Fruit fly (Drosophila melanogaster): ENCODE measurements around the gene CG15459.

The CG15459 gene

dm6 chrX:20436866-20437265 is 23.5 kb upstream of the CG15459 start (continued):
- TF ChIP-seq chinmo (GFP tag; IDR thresholded peaks at IDR 0.05; ENCODE audit: partially characterized antibody) (0 out of 4 replicates have a peak, but pooled peaks have one; percentile 40), CrebB (tag; optimal IDR thresholded peaks at IDR 0.05) (no peak), ewg (GFP tag; optimal IDR thresholded peaks at IDR 0.05) (peak; percentile 20), Sin3A (optimal IDR thresholded peaks at IDR 0.05) (no peak), CG3281 (GFP tag; optimal IDR thresholded peaks at IDR 0.05) (no peak), pho (GFP tag; optimal IDR thresholded peaks at IDR 0.05) (no peak), Jarid2 (GFP tag; optimal IDR thresholded peaks at IDR 0.05) (no peak), Hr51 (GFP tag; optimal IDR thresholded peaks at IDR 0.05) (no peak), CG17802 (tag; optimal IDR thresholded peaks at IDR 0.05) (no peak), CG15601 (tag; optimal IDR thresholded peaks at IDR 0.05) (no peak), CG12744 (GFP tag; optimal IDR thresholded peaks at IDR 0.05) (no peak), CG32772 (GFP tag; IDR thresholded peaks at IDR 0.05) (no peak), BtbVII (GFP tag; optimal IDR thresholded peaks at IDR 0.05) (no peak), CHES-1-like (GFP tag; optimal IDR thresholded peaks at IDR 0.05) (no peak), CG2129 (GFP tag; IDR thresholded peaks at IDR 0.05; ENCODE audit: partially characterized antibody) (no peak), CG10209 (GFP tag; optimal IDR thresholded peaks at IDR 0.05) (no peak), row (GFP tag; IDR thresholded peaks at IDR 0.05) (no peak), Dek (tag; optimal IDR thresholded peaks at IDR 0.05) (no peak), cg (GFP tag; optimal IDR thresholded peaks at IDR 0.05) (peak; percentile 63), Fer3 (tag; optimal IDR thresholded peaks at IDR 0.05) (no peak), CG7786 (GFP tag; optimal IDR thresholded peaks at IDR 0.05) (no peak), Hmr (GFP tag; optimal IDR thresholded peaks at IDR 0.05) (no peak), CG7372 (GFP tag; IDR thresholded peaks at IDR 0.05) (no peak), CG10321 (GFP tag; IDR thresholded peaks at IDR 0.05) (peak; percentile 50; the same call in 1 of the 2 replicates), kah (GFP tag; optimal IDR thresholded peaks at IDR 0.05) (no peak), Meics (GFP tag; optimal IDR thresholded peaks at IDR 0.05) (no peak), gfzf (GFP tag; optimal IDR thresholded peaks at IDR 0.05) (no peak), ara (GFP tag; IDR thresholded peaks at IDR 0.05) (no peak), Nf-YC (tag; optimal IDR thresholded peaks at IDR 0.05) (peak; percentile 29), CG1792 (GFP tag; optimal IDR thresholded peaks at IDR 0.05) (no peak), CG17612 (GFP tag; IDR thresholded peaks at IDR 0.05) (no peak), Doc2 (GFP tag; IDR thresholded peaks at IDR 0.05) (no peak), Adf1 (GFP tag; IDR thresholded peaks at IDR 0.05) (peak; percentile 61), Ssrp (tag; optimal IDR thresholded peaks at IDR 0.05) (no peak), Mad (GFP tag; optimal IDR thresholded peaks at IDR 0.05) (no peak), HLH4C (GFP tag; IDR thresholded peaks at IDR 0.05; ENCODE audit: partially characterized antibody) (no peak), kni (GFP tag; optimal IDR thresholded peaks at IDR 0.05) (no peak), CG8388 (GFP tag; optimal IDR thresholded peaks at IDR 0.05) (no peak), her (GFP tag; optimal IDR thresholded peaks at IDR 0.05) (no peak), CG15269 (tag; optimal IDR thresholded peaks at IDR 0.05) (no peak), br (optimal IDR thresholded peaks at IDR 0.05) (no peak), ftz-f1 (GFP tag; optimal IDR thresholded peaks at IDR 0.05) (peak; percentile 49), CG8281 (tag; optimal IDR thresholded peaks at IDR 0.05) (no peak), C15 (GFP tag; IDR thresholded peaks at IDR 0.05) (no peak), CG34376 (GFP tag; optimal IDR thresholded peaks at IDR 0.05) (no peak), luna (GFP tag; optimal IDR thresholded peaks at IDR 0.05) (no peak), ems (GFP tag; optimal IDR thresholded peaks at IDR 0.05) (no peak), CG4617 (GFP tag; optimal IDR thresholded peaks at IDR 0.05; ENCODE audit: borderline replicate concordance) (no peak), bbx (GFP tag; IDR thresholded peaks at IDR 0.05; ENCODE audit: partially characterized antibody) (no peak), Med (GFP tag) (peak; percentile 23), Opbp (GFP tag; IDR thresholded peaks at IDR 0.05; ENCODE audit: partially characterized antibody) (no peak)
